Worm (Caenorhabditis elegans) whole organism, L1 larva: ENCODE measurements around the gene fbl-1.

Source experiments
- ceh-82 ChIP-seq, 3 experiments: fragments of 150-350 bp in 1 of 3; sonication (generic microtip) in 2 of 3; optimal IDR thresholded peaks; 2 replicates each; lab custom pipeline; 2014 to 2017; ENCODE audit warnings: missing biosample characterization in 3 of 3, missing genetic modification characterization in 3 of 3
- ces-1 ChIP-seq: fragments of 150-350 bp; optimal IDR thresholded peaks from 2 replicates; lab custom pipeline; 2014; ENCODE audit warnings: missing biosample characterization, missing genetic modification reagents, missing genetic modification characterization
- dsc-1 ChIP-seq: sonication (generic microtip); optimal IDR thresholded peaks from 2 replicates; lab custom pipeline; 2016; ENCODE audit warnings: mild to moderate bottlenecking, missing genetic modification characterization, missing compliant biosample characterization
- egl-27 ChIP-seq, 2 experiments: fragments of 150-350 bp in 1 of 2; sonication (generic microtip); optimal IDR thresholded peaks; 3 replicates each; lab custom pipeline; 2017 to 2018; ENCODE audit warnings: missing biosample characterization in 2 of 2, missing genetic modification characterization in 2 of 2, missing genetic modification reagents in 2 of 2
- elt-2 ChIP-seq: sonication (generic microtip); optimal IDR thresholded peaks from 2 replicates; lab custom pipeline; 2016; ENCODE audit warnings: missing genetic modification characterization, mild to moderate bottlenecking, inconsistent platforms, missing compliant biosample characterization, missing genetic modification reagents
- lsy-2 ChIP-seq, 2 experiments: fragments of 150-350 bp; optimal IDR thresholded peaks; 2 replicates each; lab custom pipeline; 2014; ENCODE audit warnings: missing biosample characterization in 2 of 2, missing genetic modification characterization in 2 of 2
- nhr-12 ChIP-seq: sonication (generic microtip); optimal IDR thresholded peaks from 2 replicates; lab custom pipeline; 2017; ENCODE audit warnings: missing biosample characterization, missing genetic modification characterization
- nhr-76 ChIP-seq: sonication (generic microtip); optimal IDR thresholded peaks from 2 replicates; lab custom pipeline; 2017; ENCODE audit warnings: missing biosample characterization, missing genetic modification characterization
- nhr-77 ChIP-seq: fragments of 150-350 bp; optimal IDR thresholded peaks from 2 replicates; lab custom pipeline; 2014; ENCODE audit warnings: missing biosample characterization, missing genetic modification characterization
- rnt-1 ChIP-seq: sonication (generic microtip); optimal IDR thresholded peaks from 2 replicates; lab custom pipeline; 2016; ENCODE audit warnings: mild to moderate bottlenecking, missing genetic modification characterization, moderate library complexity, missing compliant biosample characterization
- sptf-1 ChIP-seq: fragments of 150-350 bp; optimal IDR thresholded peaks from 2 replicates; lab custom pipeline; 2014; ENCODE audit warnings: missing biosample characterization, missing genetic modification characterization
- unc-130 ChIP-seq: fragments of 150-350 bp; optimal IDR thresholded peaks from 2 replicates; lab custom pipeline; 2017; ENCODE audit warnings: missing biosample characterization, missing genetic modification characterization, inconsistent platforms
- zag-1 ChIP-seq: fragments of 150-350 bp; optimal IDR thresholded peaks from 2 replicates; lab custom pipeline; 2014; ENCODE audit warnings: missing biosample characterization, missing genetic modification characterization
- ztf-11 ChIP-seq, 2 experiments: sonication (generic microtip); optimal IDR thresholded peaks; 2 replicates each; lab custom pipeline; 2016 to 2017; ENCODE audit warnings: missing genetic modification characterization in 2 of 2, missing biosample characterization in 1 of 2, missing compliant biosample characterization in 1 of 2

DNA sequence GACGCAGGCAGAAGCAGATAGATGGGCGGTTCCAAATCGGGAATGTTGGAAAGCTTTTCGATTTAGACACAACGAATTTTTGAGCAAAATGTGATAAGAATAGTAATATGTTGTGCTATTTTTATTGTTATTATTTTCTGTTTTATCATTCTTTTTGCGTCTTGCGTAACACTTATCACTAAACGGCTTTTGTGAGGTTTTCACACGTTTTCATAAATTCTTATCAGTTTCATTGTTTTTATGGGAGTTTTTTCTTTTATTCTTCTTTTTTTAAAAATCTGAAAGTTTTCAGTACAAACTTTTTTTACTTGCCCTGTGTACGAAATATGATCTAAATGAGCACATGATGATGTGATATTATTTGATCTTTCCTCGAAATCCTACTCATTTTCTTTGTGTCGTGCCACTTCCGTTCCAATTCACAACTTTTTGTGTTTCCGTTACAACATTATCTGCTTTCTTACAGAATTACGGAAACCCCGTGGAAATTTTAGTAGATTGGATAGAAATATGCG is at the start of gene fbl-1:
- no peak for TF ChIP-seq nhr-12 (tag; lab: Kevin White, UChicago)
- no peak for TF ChIP-seq ztf-11 (tag; optimal IDR thresholded peaks at IDR 0.05; lab: Kevin White, UChicago)
- no peak for TF ChIP-seq egl-27 (tag; optimal IDR thresholded peaks at IDR 0.05; lab: Kevin White, UChicago)
- TF ChIP-seq ceh-82 (tag; optimal IDR thresholded peaks at IDR 0.05; lab: Kevin White, UChicago) = no peak
- no peak for TF ChIP-seq zag-1 (tag; lab: Kevin White, UChicago)
- TF ChIP-seq rnt-1 = no peak
- no peak for TF ChIP-seq nhr-76 (tag; lab: Kevin White, UChicago)
- no peak for TF ChIP-seq dsc-1 (tag; lab: Kevin White, UChicago)
- TF ChIP-seq ces-1 (GFP tag; lab: Kevin White, UChicago) = no peak
- TF ChIP-seq elt-2 (tag; lab: Kevin White, UChicago) = peak; percentile 93
- TF ChIP-seq sptf-1 (tag; lab: Kevin White, UChicago) = no peak
- no peak for TF ChIP-seq unc-130 (tag; lab: Kevin White, UChicago)
- no peak for TF ChIP-seq nhr-77 (tag; lab: Kevin White, UChicago)
- no peak for TF ChIP-seq lsy-2 (tag; optimal IDR thresholded peaks at IDR 0.05; lab: Kevin White, UChicago)
